Worm (Caenorhabditis elegans) whole organism, late embryonic: Measurements from ENCODE around the gene ssr-2.
A peak's percentile ranks its signal among the peaks of the same experiment; 100 is the strongest.

Experiments
- C08G9.2 ChIP-seq: sonication (generic microtip); optimal IDR thresholded peaks from 2 replicates; lab custom pipeline; 2016; ENCODE audit warnings: mild to moderate bottlenecking, missing genetic modification characterization, moderate library complexity, missing compliant biosample characterization
- C38D4.7 ChIP-seq: fragments of 200-800 bp; sonication (Bioruptor generic); optimal IDR thresholded peaks from 2 replicates; lab custom pipeline; 2018; ENCODE audit warnings: mild to moderate bottlenecking, missing genetic modification characterization, moderate library complexity, missing compliant biosample characterization
- K09A11.1 ChIP-seq: sonication (generic microtip); optimal IDR thresholded peaks from 2 replicates; lab custom pipeline; 2017; ENCODE audit warnings: antibody characterized with exemption, mild to moderate bottlenecking, missing genetic modification characterization, missing compliant biosample characterization; ENCODE audit not compliant: insufficient read depth
- T23F11.4 ChIP-seq: fragments of 200-800 bp; sonication (Bioruptor generic); optimal IDR thresholded peaks from 2 replicates; lab custom pipeline; 2018; ENCODE audit warnings: mild to moderate bottlenecking, missing genetic modification characterization, missing compliant biosample characterization
- Y22D7AL.16 ChIP-seq: sonication (generic microtip); optimal IDR thresholded peaks from 2 replicates; lab custom pipeline; 2016; ENCODE audit warnings: missing genetic modification characterization, missing compliant biosample characterization
- ahr-1 ChIP-seq: sonication (generic microtip); optimal IDR thresholded peaks from 2 replicates; lab custom pipeline; 2016; ENCODE audit warnings: missing genetic modification characterization, missing compliant biosample characterization
- ceh-14 ChIP-seq: sonication (generic microtip); optimal IDR thresholded peaks from 2 replicates; lab custom pipeline; 2016; ENCODE audit warnings: missing genotype, missing genetic modification characterization, missing compliant biosample characterization
- ceh-2 ChIP-seq: sonication (generic microtip); optimal IDR thresholded peaks from 2 replicates; lab custom pipeline; 2016; ENCODE audit warnings: missing genotype, missing genetic modification characterization, missing compliant biosample characterization
- ceh-24 ChIP-seq: sonication (generic microtip); optimal IDR thresholded peaks from 2 replicates; lab custom pipeline; 2016; ENCODE audit warnings: mild to moderate bottlenecking, missing genetic modification characterization, missing compliant biosample characterization
- ceh-31 ChIP-seq: sonication (generic microtip); optimal IDR thresholded peaks from 2 replicates; lab custom pipeline; 2016; ENCODE audit warnings: missing genetic modification characterization, missing compliant biosample characterization
- ceh-45 ChIP-seq: fragments of 200-800 bp; sonication (Bioruptor generic); IDR thresholded peaks from 2 replicates; pipeline ENCODE4 v1.3.6; 2022; ENCODE audit warnings: missing genetic modification reagents, missing genetic modification characterization, missing compliant biosample characterization
- ceh-6 ChIP-seq: fragments of 200-800 bp; sonication (Bioruptor generic); optimal IDR thresholded peaks from 2 replicates; lab custom pipeline; 2018; ENCODE audit warnings: mild to moderate bottlenecking, missing genetic modification characterization, missing compliant biosample characterization
- ceh-9 ChIP-seq: sonication (generic microtip); optimal IDR thresholded peaks from 2 replicates; lab custom pipeline; 2016; ENCODE audit warnings: mild to moderate bottlenecking, missing genetic modification characterization, inconsistent platforms, missing compliant biosample characterization
- che-1 ChIP-seq: sonication (generic microtip); optimal IDR thresholded peaks from 2 replicates; lab custom pipeline; 2016; ENCODE audit warnings: mild to moderate bottlenecking, missing genetic modification characterization, missing compliant biosample characterization
- dve-1 ChIP-seq: sonication (generic microtip); optimal IDR thresholded peaks from 2 replicates; lab custom pipeline; 2017; ENCODE audit warnings: antibody characterized with exemption, mild to moderate bottlenecking, missing genetic modification characterization, missing compliant biosample characterization
- elt-2 ChIP-seq: sonication (generic microtip); optimal IDR thresholded peaks from 2 replicates; lab custom pipeline; 2016; ENCODE audit warnings: missing genetic modification reagents, missing genetic modification characterization, missing compliant biosample characterization
- elt-4 ChIP-seq: sonication (generic microtip); optimal IDR thresholded peaks from 2 replicates; lab custom pipeline; 2016; ENCODE audit warnings: missing genetic modification characterization, missing compliant biosample characterization
- ets-4 ChIP-seq: sonication (generic microtip); optimal IDR thresholded peaks from 2 replicates; lab custom pipeline; 2016; ENCODE audit warnings: missing genetic modification characterization, missing compliant biosample characterization
- eyg-1 ChIP-seq: sonication (generic microtip); optimal IDR thresholded peaks from 2 replicates; lab custom pipeline; 2016; ENCODE audit warnings: missing genotype, missing genetic modification characterization, missing compliant biosample characterization
- fkh-6 ChIP-seq: sonication (generic microtip); optimal IDR thresholded peaks from 2 replicates; lab custom pipeline; 2016; ENCODE audit warnings: missing genetic modification characterization, missing compliant biosample characterization
- hlh-15 ChIP-seq: sonication (generic microtip); optimal IDR thresholded peaks from 2 replicates; lab custom pipeline; 2016; ENCODE audit warnings: missing genetic modification characterization, missing compliant biosample characterization
- hlh-30 ChIP-seq: sonication (generic microtip); optimal IDR thresholded peaks from 2 replicates; lab custom pipeline; 2017; ENCODE audit warnings: antibody characterized with exemption, missing genetic modification characterization, missing compliant biosample characterization; ENCODE audit not compliant: insufficient read depth
- hlh-8 ChIP-seq: sonication (generic microtip); optimal IDR thresholded peaks from 2 replicates; lab custom pipeline; 2016; ENCODE audit warnings: missing genotype, missing genetic modification characterization, missing compliant biosample characterization
- lin-11 ChIP-seq: fragments of 200-800 bp; sonication (Bioruptor generic); optimal IDR thresholded peaks from 2 replicates; lab custom pipeline; 2018; ENCODE audit warnings: mild to moderate bottlenecking, missing genetic modification characterization, missing compliant biosample characterization
- mec-3 ChIP-seq: sonication (generic microtip); optimal IDR thresholded peaks from 2 replicates; lab custom pipeline; 2016; ENCODE audit warnings: borderline replicate concordance, missing genetic modification characterization, missing compliant biosample characterization
- nfya-1 ChIP-seq: sonication (generic microtip); optimal IDR thresholded peaks from 2 replicates; lab custom pipeline; 2017; ENCODE audit warnings: missing genetic modification characterization, mild to moderate bottlenecking, missing compliant biosample characterization, antibody characterized with exemption, moderate library complexity
- nhr-11 ChIP-seq: fragments of 150-350 bp; optimal IDR thresholded peaks from 2 replicates; lab custom pipeline; 2014; ENCODE audit warnings: missing biosample characterization, missing genetic modification characterization
- pax-1 ChIP-seq: fragments of 150-350 bp; optimal IDR thresholded peaks from 2 replicates; lab custom pipeline; 2014; ENCODE audit warnings: missing biosample characterization, missing genetic modification characterization
- pha-2 ChIP-seq: sonication (generic microtip); optimal IDR thresholded peaks from 2 replicates; lab custom pipeline; 2017; ENCODE audit warnings: mild to moderate bottlenecking, missing genetic modification characterization, missing compliant biosample characterization
- pha-4 ChIP-seq: fragments of 150-350 bp; optimal IDR thresholded peaks from 2 replicates; lab custom pipeline; 2018; ENCODE audit warnings: missing biosample characterization, missing genetic modification reagents, missing genetic modification characterization
- pros-1 ChIP-seq: fragments of 150-350 bp; optimal IDR thresholded peaks from 2 replicates; lab custom pipeline; 2014; ENCODE audit warnings: missing biosample characterization, missing genetic modification reagents, missing genetic modification characterization
- ref-2 ChIP-seq: sonication (generic microtip); optimal IDR thresholded peaks from 2 replicates; lab custom pipeline; 2016; ENCODE audit warnings: missing genetic modification characterization, missing compliant biosample characterization
- sdc-2 ChIP-seq: sonication (generic microtip); optimal IDR thresholded peaks from 2 replicates; lab custom pipeline; 2016; ENCODE audit warnings: missing genotype, missing genetic modification characterization, missing compliant biosample characterization
- sox-2 ChIP-seq: fragments of 200-800 bp; sonication (Bioruptor generic); IDR thresholded peaks from 2 replicates; pipeline ENCODE4 v1.3.6; 2022; ENCODE audit warnings: missing genetic modification reagents, missing genetic modification characterization, missing compliant biosample characterization
- sox-4 ChIP-seq: sonication (generic microtip); optimal IDR thresholded peaks from 2 replicates; lab custom pipeline; 2017; ENCODE audit warnings: mild to moderate bottlenecking, missing genetic modification characterization, inconsistent platforms, missing compliant biosample characterization
- tbx-2 ChIP-seq: sonication (generic microtip); optimal IDR thresholded peaks from 2 replicates; lab custom pipeline; 2016; ENCODE audit warnings: missing genetic modification characterization, missing compliant biosample characterization
- tbx-7 ChIP-seq: sonication (generic microtip); optimal IDR thresholded peaks from 2 replicates; lab custom pipeline; 2016; ENCODE audit warnings: missing genotype, missing genetic modification characterization, missing compliant biosample characterization
- ttx-3 ChIP-seq: sonication (generic microtip); optimal IDR thresholded peaks from 2 replicates; lab custom pipeline; 2016; ENCODE audit warnings: missing genetic modification reagents, missing genetic modification characterization, missing compliant biosample characterization
- unc-3 ChIP-seq, 2 experiments: fragments of 200-800 bp in 1 of 2; sonication (Bioruptor generic) in 1 of 2; sonication (generic microtip) in 1 of 2; conservative IDR thresholded peaks in 1 of 2; optimal IDR thresholded peaks in 1 of 2; 2 replicates each; pipeline versions ENCODE4 v1.3.6 to Lab custom; 2016 to 2022; ENCODE audit warnings: missing compliant biosample characterization in 2 of 2, missing genetic modification characterization in 2 of 2, missing genetic modification reagents in 1 of 2
- unc-42 ChIP-seq: sonication (generic microtip); optimal IDR thresholded peaks from 2 replicates; lab custom pipeline; 2016; ENCODE audit warnings: missing genotype, missing genetic modification characterization, missing compliant biosample characterization
- zip-5 ChIP-seq: sonication (generic microtip); optimal IDR thresholded peaks from 2 replicates; lab custom pipeline; 2016; ENCODE audit warnings: missing genetic modification characterization, missing compliant biosample characterization

ssr-2 gene

ce11 chrX:2809611-2810010, 17.9 kb downstream of the ssr-2 start, which contains the start of gene C14A11.9 (continued):
- TF ChIP-seq pros-1 (tag; lab: Kevin White, UChicago) = no peak
- TF ChIP-seq T23F11.4 (GFP tag; lab: Kevin White, UChicago) = no peak
- TF ChIP-seq sox-2 (GFP tag; lab: Robert Waterston, UW) = no peak
- peak; percentile 50 for TF ChIP-seq pha-2 (tag; lab: Kevin White, UChicago)
- TF ChIP-seq eyg-1 (tag; lab: Kevin White, UChicago) = no peak
- peak; percentile 83 for TF ChIP-seq tbx-2 (tag; lab: Kevin White, UChicago)
- TF ChIP-seq ahr-1 (tag; lab: Kevin White, UChicago) = peak; percentile 35
- TF ChIP-seq ceh-31 (tag; lab: Kevin White, UChicago) = peak; percentile 86
- peak; percentile 71 for TF ChIP-seq C08G9.2 (tag; lab: Kevin White, UChicago)
- peak; percentile 55 for TF ChIP-seq sox-4 (tag; lab: Kevin White, UChicago)
- peak; percentile 53 for TF ChIP-seq unc-42 (tag; lab: Kevin White, UChicago)
- TF ChIP-seq nfya-1 (tag; lab: Kevin White, UChicago) = peak; percentile 78
- peak; percentile 55 for TF ChIP-seq hlh-15 (tag; lab: Kevin White, UChicago)
- 0 out of 2 replicates have a peak, but pooled peaks have one; percentile 39 for TF ChIP-seq ceh-45
- TF ChIP-seq tbx-7 (tag; lab: Kevin White, UChicago) = no peak
- no peak for TF ChIP-seq elt-4
- TF ChIP-seq ceh-6 = peak; percentile 42
- TF ChIP-seq C38D4.7 (GFP tag; lab: Kevin White, UChicago) = peak; percentile 56
- no peak for TF ChIP-seq ceh-24 (tag; lab: Kevin White, UChicago)
- TF ChIP-seq pax-1 (tag; lab: Kevin White, UChicago) = no peak
- peak; percentile 86 for TF ChIP-seq sdc-2
- TF ChIP-seq zip-5 = peak; percentile 18
- peak; percentile 58 for TF ChIP-seq lin-11 (tag; lab: Kevin White, UChicago)
- no peak for TF ChIP-seq ceh-9 (tag; lab: Kevin White, UChicago)
- TF ChIP-seq ceh-2 (tag; lab: Kevin White, UChicago) = peak; percentile 53
- no peak for TF ChIP-seq ref-2 (tag; lab: Kevin White, UChicago)
- TF ChIP-seq elt-2 (tag; lab: Kevin White, UChicago) = peak; percentile 78
- TF ChIP-seq pha-4 (tag; lab: Kevin White, UChicago) = no peak
- peak; percentile 58 for TF ChIP-seq dve-1
- TF ChIP-seq unc-3 (GFP tag; conservative IDR thresholded peaks at IDR 0.05; lab: Robert Waterston, UW) = no peak
- TF ChIP-seq unc-3 (tag; optimal IDR thresholded peaks at IDR 0.05; lab: Kevin White, UChicago) = peak; percentile 70
- peak; percentile 60 for TF ChIP-seq che-1
- peak; percentile 75 for TF ChIP-seq ceh-14
- TF ChIP-seq mec-3 = no peak
- no peak for TF ChIP-seq nhr-11 (tag; lab: Kevin White, UChicago)
- TF ChIP-seq ttx-3 (tag; lab: Kevin White, UChicago) = peak; percentile 52
- no peak for TF ChIP-seq ets-4 (tag; lab: Kevin White, UChicago)
- no peak for TF ChIP-seq Y22D7AL.16 (tag; lab: Kevin White, UChicago)
- TF ChIP-seq K09A11.1 (tag; lab: Kevin White, UChicago) = no peak

- no peak for TF ChIP-seq fkh-6
- peak; percentile 8 for TF ChIP-seq unc-42 (tag; lab: Kevin White, UChicago)
- no peak for TF ChIP-seq ceh-2 (tag; lab: Kevin White, UChicago)
- TF ChIP-seq ceh-31 (tag; lab: Kevin White, UChicago) = peak; percentile 57
- TF ChIP-seq hlh-30 (tag; lab: Kevin White, UChicago) = peak; percentile 24
- TF ChIP-seq hlh-8 (tag; lab: Kevin White, UChicago) = no peak
- TF ChIP-seq tbx-2 (tag; lab: Kevin White, UChicago) = peak; percentile 3
- TF ChIP-seq ceh-14 = peak; percentile 35
These were observed 20.2 kb downstream of the ssr-2 start, which contains the start of gene C14A11.5 for ce11 chrX:2807390-2807789. C14A11.5 (minus strand) TSS chrX:2807528.
